Fruit fly (Drosophila melanogaster) whole organism, embryonic: ENCODE data around the gene ND-PDSW.

Source experiments
- ATbp ChIP-seq: fragments of 200-800 bp; sonication (Bioruptor generic); optimal IDR thresholded peaks from 2 replicates; lab custom pipeline; 2017; ENCODE audit warnings: missing biosample characterization, mild to moderate bottlenecking, missing genetic modification characterization, missing genetic modification reagents
- CG10462 ChIP-seq: fragments of 200-800 bp; sonication (Bioruptor generic); optimal IDR thresholded peaks from 2 replicates; lab custom pipeline; 2016; ENCODE audit warnings: missing biosample characterization, missing genetic modification characterization
- CG10543 ChIP-seq: fragments of 200-800 bp; sonication (Bioruptor generic); optimal IDR thresholded peaks from 3 replicates; lab custom pipeline; 2017; ENCODE audit warnings: missing biosample characterization, mild to moderate bottlenecking, missing genetic modification characterization, moderate library complexity
- CG11085 ChIP-seq: fragments of 200-800 bp; sonication (Bioruptor generic); IDR thresholded peaks from 2 replicates; pipeline ENCODE4 v1.3.6; 2022; ENCODE audit warnings: missing biosample characterization, missing genetic modification characterization
- CG14965 ChIP-seq: fragments of 200-800 bp; sonication (Bioruptor generic); optimal IDR thresholded peaks from 2 replicates; lab custom pipeline; 2016; ENCODE audit warnings: missing biosample characterization, missing genetic modification characterization, borderline replicate concordance
- CG1603 ChIP-seq: fragments of 200-800 bp; sonication (Bioruptor generic); optimal IDR thresholded peaks from 2 replicates; lab custom pipeline; 2019; ENCODE audit warnings: missing biosample characterization, mild to moderate bottlenecking, missing genetic modification characterization, moderate library complexity
- CG16779 ChIP-seq: fragments of 200-800 bp; sonication (Bioruptor generic); IDR thresholded peaks from 2 replicates; pipeline ENCODE4 v1.3.6; 2022; ENCODE audit warnings: missing biosample characterization, missing genetic modification characterization
- CG2678 ChIP-seq: fragments of 200-800 bp; sonication (Bioruptor generic); optimal IDR thresholded peaks from 3 replicates; lab custom pipeline; 2019; ENCODE audit warnings: missing biosample characterization, mild to moderate bottlenecking, missing genetic modification characterization, moderate library complexity
- CG34376 ChIP-seq: fragments of 200-800 bp; sonication (Bioruptor generic); optimal IDR thresholded peaks from 2 replicates; lab custom pipeline; 2018; ENCODE audit warnings: missing biosample characterization, mild to moderate bottlenecking, missing genetic modification characterization
- CG4424 ChIP-seq: fragments of 200-800 bp; sonication (Bioruptor generic); optimal IDR thresholded peaks from 3 replicates; lab custom pipeline; 2016; ENCODE audit warnings: missing biosample characterization, missing genetic modification characterization
- CG5245 ChIP-seq: fragments of 200-800 bp; sonication (Bioruptor generic); optimal IDR thresholded peaks from 3 replicates; lab custom pipeline; 2016; ENCODE audit warnings: missing biosample characterization, missing genetic modification characterization
- CG6254 ChIP-seq: fragments of 200-800 bp; sonication (Bioruptor generic); optimal IDR thresholded peaks from 3 replicates; lab custom pipeline; 2017; ENCODE audit warnings: mild to moderate bottlenecking, missing biosample characterization, missing genetic modification reagents, missing genetic modification characterization
- CG6689 ChIP-seq: fragments of 200-800 bp; sonication (Bioruptor generic); IDR thresholded peaks from 2 replicates; pipeline ENCODE4 v1.3.6; 2022; ENCODE audit warnings: missing biosample characterization, missing genetic modification characterization
- CG6765 ChIP-seq: fragments of 200-800 bp; sonication (Bioruptor generic); optimal IDR thresholded peaks from 3 replicates; lab custom pipeline; 2017; ENCODE audit warnings: missing biosample characterization, mild to moderate bottlenecking, missing genetic modification characterization
- CG7987 ChIP-seq: fragments of 200-800 bp; sonication (Bioruptor generic); optimal IDR thresholded peaks from 2 replicates; lab custom pipeline; 2018; ENCODE audit warnings: missing biosample characterization, mild to moderate bottlenecking, missing genetic modification characterization, moderate library complexity
- CG8388 ChIP-seq: fragments of 200-800 bp; sonication (Bioruptor generic); optimal IDR thresholded peaks from 2 replicates; lab custom pipeline; 2019; ENCODE audit warnings: missing biosample characterization, mild to moderate bottlenecking, missing genetic modification characterization, moderate library complexity
- CG9932 ChIP-seq: fragments of 200-800 bp; sonication (Bioruptor generic); IDR thresholded peaks from 2 replicates; pipeline ENCODE4 v1.3.6; 2022; ENCODE audit warnings: missing biosample characterization, missing genetic modification characterization
- Dad ChIP-seq: fragments of 200-800 bp; sonication (Bioruptor generic); optimal IDR thresholded peaks from 3 replicates; lab custom pipeline; 2016; ENCODE audit warnings: missing biosample characterization, missing genetic modification characterization
- Drgx ChIP-seq: fragments of 200-800 bp; sonication (Bioruptor generic); IDR thresholded peaks from 2 replicates; pipeline ENCODE4 v1.3.6; 2022; ENCODE audit warnings: missing biosample characterization, missing genetic modification characterization
- Elba2 ChIP-seq: fragments of 200-800 bp; sonication (Bioruptor generic); optimal IDR thresholded peaks from 3 replicates; lab custom pipeline; 2016; ENCODE audit warnings: missing biosample characterization, missing genetic modification characterization
- Ets65A ChIP-seq: fragments of 200-800 bp; sonication (Bioruptor generic); peaks from one replicate; lab custom pipeline; 2016; ENCODE audit warnings: missing biosample characterization, missing genetic modification characterization
- Ets97D ChIP-seq: fragments of 200-800 bp; sonication (Bioruptor generic); optimal IDR thresholded peaks from 3 replicates; lab custom pipeline; 2016; ENCODE audit warnings: missing biosample characterization, missing genetic modification characterization
- Gsc ChIP-seq: fragments of 200-800 bp; sonication (Bioruptor generic); IDR thresholded peaks from 2 replicates; pipeline ENCODE4 v1.3.6; 2022; ENCODE audit warnings: missing biosample characterization, missing genetic modification characterization
- MTF-1 ChIP-seq: fragments of 200-800 bp; sonication (Bioruptor generic); optimal IDR thresholded peaks from 2 replicates; lab custom pipeline; 2018; ENCODE audit warnings: missing biosample characterization, mild to moderate bottlenecking, missing genetic modification characterization, borderline replicate concordance
- Oaz ChIP-seq: fragments of 200-800 bp; sonication (Bioruptor generic); IDR thresholded peaks from 2 replicates; pipeline ENCODE4 v1.3.6; 2022; ENCODE audit warnings: missing biosample characterization, missing genetic modification characterization
- Sox100B ChIP-seq: fragments of 200-800 bp; sonication (Bioruptor generic); optimal IDR thresholded peaks from 3 replicates; lab custom pipeline; 2018; ENCODE audit warnings: missing biosample characterization, mild to moderate bottlenecking, missing genetic modification characterization
- amos ChIP-seq: fragments of 200-800 bp; sonication (Bioruptor generic); IDR thresholded peaks from 2 replicates; pipeline ENCODE4 v1.3.6; 2022; ENCODE audit warnings: missing biosample characterization, missing genetic modification characterization; ENCODE audit not compliant: partially characterized antibody
- bcd ChIP-seq: fragments of 200-800 bp; sonication (Bioruptor generic); optimal IDR thresholded peaks from 2 replicates; lab custom pipeline; 2017; ENCODE audit warnings: missing biosample characterization, mild to moderate bottlenecking, missing genetic modification characterization
- bsh ChIP-seq, 2 experiments: fragments of 200-800 bp; sonication (Bioruptor generic); optimal IDR thresholded peaks; 2 replicates each; lab custom pipeline; 2017 to 2018; ENCODE audit warnings: mild to moderate bottlenecking in 2 of 2, missing biosample characterization in 2 of 2, missing genetic modification characterization in 2 of 2, moderate library complexity in 1 of 2
- chif ChIP-seq, 2 experiments: fragments of 200-800 bp; sonication (Bioruptor generic); optimal IDR thresholded peaks; 3 replicates each; lab custom pipeline; 2016; ENCODE audit warnings: missing biosample characterization in 2 of 2, missing genetic modification characterization in 2 of 2
- chn ChIP-seq: fragments of 200-800 bp; sonication (Bioruptor generic); optimal IDR thresholded peaks from 2 replicates; lab custom pipeline; 2016; ENCODE audit warnings: missing biosample characterization, missing genetic modification characterization
- corto ChIP-seq: fragments of 200-800 bp; sonication (Bioruptor generic); optimal IDR thresholded peaks from 2 replicates; lab custom pipeline; 2016; ENCODE audit warnings: missing biosample characterization, mild to moderate bottlenecking, missing genetic modification characterization, moderate library complexity
- inv ChIP-seq: fragments of 200-800 bp; sonication (Bioruptor generic); IDR thresholded peaks from 2 replicates; pipeline ENCODE4 v1.3.6; 2022; ENCODE audit warnings: missing biosample characterization, missing genetic modification characterization; ENCODE audit not compliant: partially characterized antibody
- kah ChIP-seq: fragments of 200-800 bp; sonication (Bioruptor generic); optimal IDR thresholded peaks from 2 replicates; lab custom pipeline; 2018; ENCODE audit warnings: missing biosample characterization, mild to moderate bottlenecking, missing genetic modification characterization
- knrl ChIP-seq: fragments of 200-800 bp; sonication (Bioruptor generic); IDR thresholded peaks from 3 replicates; pipeline ENCODE4 v1.3.6; 2022; ENCODE audit warnings: missing biosample characterization, missing genetic modification characterization; ENCODE audit not compliant: partially characterized antibody
- onecut ChIP-seq: fragments of 200-800 bp; sonication (Bioruptor generic); IDR thresholded peaks from 2 replicates; pipeline ENCODE4 v1.3.6; 2022; ENCODE audit warnings: missing biosample characterization, missing genetic modification characterization
- pnt ChIP-seq: fragments of 200-800 bp; sonication (Bioruptor generic); optimal IDR thresholded peaks from 3 replicates; lab custom pipeline; 2016; ENCODE audit warnings: missing biosample characterization, missing genetic modification characterization
- pros ChIP-seq: fragments of 200-800 bp; sonication (Bioruptor generic); optimal IDR thresholded peaks from 3 replicates; lab custom pipeline; 2019; ENCODE audit warnings: missing biosample characterization, mild to moderate bottlenecking, missing genetic modification characterization, moderate library complexity
- ranshi ChIP-seq: fragments of 200-800 bp; sonication (Bioruptor generic); IDR thresholded peaks from 2 replicates; pipeline ENCODE4 v1.3.6; 2022; ENCODE audit warnings: missing biosample characterization, missing genetic modification characterization
- slou ChIP-seq: fragments of 200-800 bp; sonication (Bioruptor generic); optimal IDR thresholded peaks from 3 replicates; lab custom pipeline; 2016; ENCODE audit warnings: missing biosample characterization, missing genetic modification characterization
- sna ChIP-seq: fragments of 200-800 bp; sonication (Bioruptor generic); IDR thresholded peaks from 2 replicates; pipeline ENCODE4 v1.3.6; 2022; ENCODE audit warnings: missing biosample characterization, missing genetic modification characterization; ENCODE audit not compliant: partially characterized antibody
- sqz ChIP-seq: fragments of 200-800 bp; sonication (Bioruptor generic); optimal IDR thresholded peaks from 3 replicates; lab custom pipeline; 2018; ENCODE audit warnings: missing biosample characterization, mild to moderate bottlenecking, missing genetic modification characterization
- sr ChIP-seq: fragments of 200-800 bp; sonication (Bioruptor generic); IDR thresholded peaks from 3 replicates; pipeline ENCODE4 v1.3.6; 2022; ENCODE audit warnings: missing biosample characterization, missing genetic modification characterization
- tll ChIP-seq, 2 experiments: fragments of 200-800 bp in 1 of 2; fragments of >200 bp in 1 of 2; sonication (Bioruptor generic) in 1 of 2; optimal IDR thresholded peaks; 2 replicates each; lab custom pipeline; 2017 to 2019; ENCODE audit warnings: missing biosample characterization in 2 of 2, missing genetic modification characterization in 2 of 2, mild to moderate bottlenecking in 1 of 2, moderate library complexity in 1 of 2
- vnd ChIP-seq: fragments of 200-800 bp; sonication (Bioruptor generic); IDR thresholded peaks from 3 replicates; pipeline ENCODE4 v1.3.6; 2022; ENCODE audit warnings: missing biosample characterization, missing genetic modification characterization; ENCODE audit not compliant: partially characterized antibody
- wdn ChIP-seq: fragments of 200-800 bp; sonication (Bioruptor generic); IDR thresholded peaks from 2 replicates; pipeline ENCODE4 v1.3.6; 2022; ENCODE audit warnings: missing biosample characterization, missing genetic modification characterization
- yki ChIP-seq: fragments of >200 bp; optimal IDR thresholded peaks from 3 replicates; lab custom pipeline; 2018
- zen ChIP-seq: fragments of 200-800 bp; sonication (Bioruptor generic); optimal IDR thresholded peaks from 3 replicates; lab custom pipeline; 2018; ENCODE audit warnings: missing biosample characterization, mild to moderate bottlenecking, missing genetic modification characterization, moderate library complexity
- zen2 ChIP-seq: fragments of 200-800 bp; sonication (Bioruptor generic); IDR thresholded peaks from 3 replicates; pipeline ENCODE4 v1.3.6; 2022; ENCODE audit warnings: missing biosample characterization, missing genetic modification characterization; ENCODE audit not compliant: partially characterized antibody

The ND-PDSW gene

DNA sequence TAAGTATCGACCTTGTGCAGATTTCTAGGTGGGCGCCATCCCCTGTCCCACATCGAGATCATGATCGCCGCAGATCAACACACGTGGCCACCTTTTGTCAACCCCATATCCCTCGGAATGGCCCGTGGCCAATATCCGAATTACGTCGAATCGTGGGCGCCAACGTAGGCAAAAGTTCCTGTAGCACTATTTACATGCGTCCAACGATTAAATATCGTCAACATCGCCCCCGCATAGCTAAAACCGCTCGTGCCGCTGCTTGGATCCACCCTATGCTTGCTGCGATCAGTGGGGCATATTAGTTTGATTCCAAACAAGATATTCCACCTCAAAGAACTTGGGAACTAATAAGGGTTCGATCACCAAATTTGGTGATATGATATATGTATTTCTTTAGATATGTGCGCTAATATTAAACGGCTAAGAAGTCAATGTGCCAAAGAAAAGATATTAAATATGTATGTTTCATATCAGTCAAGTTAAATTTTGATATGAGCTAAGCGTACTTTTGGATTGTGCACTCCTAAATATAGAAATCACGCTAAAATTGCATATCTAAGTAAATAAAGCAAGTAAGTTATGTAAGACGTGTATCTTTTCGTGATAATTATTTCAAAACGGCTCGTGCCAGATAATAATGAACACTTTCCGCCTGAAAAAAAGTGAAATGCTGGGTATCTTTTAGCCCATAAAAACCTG lies 11.2 kb downstream of the ND-PDSW start (continued):
- peak; percentile 13 to 28 for TF ChIP-seq bsh (GFP tag; optimal IDR thresholded peaks at IDR 0.05; lab: Kevin White, UChicago)
- no peak for TF ChIP-seq ATbp (GFP tag; lab: Kevin White, UChicago)
- TF ChIP-seq Dad (GFP tag; lab: Kevin White, UChicago) = no peak
- no peak for TF ChIP-seq Oaz
- peak; percentile 48 for TF ChIP-seq Sox100B (GFP tag; lab: Kevin White, UChicago)
- no peak for TF ChIP-seq Ets97D
- TF ChIP-seq MTF-1 (GFP tag; lab: Kevin White, UChicago) = no peak
- TF ChIP-seq vnd (GFP tag; lab: Robert Waterston, UW) = no peak
- TF ChIP-seq amos (GFP tag; lab: Robert Waterston, UW) = no peak
- no peak for TF ChIP-seq tll (GFP tag; optimal IDR thresholded peaks at IDR 0.05; lab: Kevin White, UChicago)
- no peak for TF ChIP-seq CG5245 (GFP tag; lab: Kevin White, UChicago)
- no peak for TF ChIP-seq knrl
- TF ChIP-seq CG11085 (GFP tag; lab: Robert Waterston, UW) = no peak
- no peak for TF ChIP-seq CG16779 (GFP tag; lab: Robert Waterston, UW)
- TF ChIP-seq CG6689 (GFP tag; lab: Robert Waterston, UW) = no peak
- no peak for TF ChIP-seq wdn
- TF ChIP-seq bcd (GFP tag; lab: Kevin White, UChicago) = peak; percentile 42
- peak; percentile 28; the same call in 1 of the 2 replicates for TF ChIP-seq Drgx (GFP tag; lab: Robert Waterston, UW)
- no peak for TF ChIP-seq CG10462 (GFP tag; lab: Kevin White, UChicago)
- no peak for TF ChIP-seq inv (GFP tag; lab: Robert Waterston, UW)
- TF ChIP-seq CG4424 (GFP tag; lab: Kevin White, UChicago) = peak; percentile 33
- no peak for TF ChIP-seq Gsc (GFP tag; lab: Robert Waterston, UW)
- peak; percentile 36 for TF ChIP-seq slou
- TF ChIP-seq CG1603 (tag; lab: Kevin White, UChicago) = peak; percentile 18
- TF ChIP-seq CG6765 (GFP tag; lab: Kevin White, UChicago) = no peak
- TF ChIP-seq CG6254 (GFP tag; lab: Kevin White, UChicago) = no peak
- TF ChIP-seq CG14965 = no peak
- TF ChIP-seq zen2 = no peak
- TF ChIP-seq yki (lab: Kevin White, UChicago) = no peak
- peak; percentile 36 for TF ChIP-seq chn (GFP tag; lab: Kevin White, UChicago)
- no peak for TF ChIP-seq CG7987
- peak; percentile 95 for TF ChIP-seq sr (GFP tag; lab: Robert Waterston, UW)
- TF ChIP-seq Ets65A (GFP tag; lab: Kevin White, UChicago) = peak; percentile 87
- TF ChIP-seq pnt (GFP tag; lab: Kevin White, UChicago) = peak; percentile 5
- TF ChIP-seq zen = no peak
- no peak for TF ChIP-seq sqz (GFP tag; lab: Kevin White, UChicago)
- peak; percentile 15 for TF ChIP-seq CG8388 (GFP tag; lab: Kevin White, UChicago)
- no peak for TF ChIP-seq Elba2 (GFP tag; lab: Kevin White, UChicago)
- peak; percentile 3 to 44 for TF ChIP-seq chif (GFP tag; optimal IDR thresholded peaks at IDR 0.05; lab: Kevin White, UChicago)
- TF ChIP-seq CG34376 (GFP tag; lab: Kevin White, UChicago) = no peak
- TF ChIP-seq corto (GFP tag; lab: Kevin White, UChicago) = no peak
- peak; percentile 52 for TF ChIP-seq CG10543
- TF ChIP-seq CG9932 (GFP tag; lab: Robert Waterston, UW) = peak; percentile 51
- no peak for TF ChIP-seq kah (GFP tag; lab: Kevin White, UChicago)
- TF ChIP-seq pros = no peak
- peak; percentile 49 for TF ChIP-seq ranshi (GFP tag; lab: Robert Waterston, UW)
- no peak for TF ChIP-seq sna (GFP tag; lab: Robert Waterston, UW)
- TF ChIP-seq onecut (GFP tag; lab: Robert Waterston, UW) = no peak
- peak; percentile 58 for TF ChIP-seq CG2678
